Worm (Caenorhabditis elegans): ENCODE data around the gene str-13.

ce11 chrV:2739607-2740006, 12.6 kb upstream of the str-13 start:
- TF ChIP-seq ama-1 (optimal IDR thresholded peaks at IDR 0.05) (no peak), unc-130 (GFP tag; optimal IDR thresholded peaks at IDR 0.05) (no peak), nhr-102 (tag; optimal IDR thresholded peaks at IDR 0.05) (no peak), dpl-1 (GFP tag; optimal IDR thresholded peaks at IDR 0.05) (no peak)
